Worm (Caenorhabditis elegans): ENCODE measurements around the gene T28C12.1.

ce11 chrV:6358709-6359108 is 27.0 kb downstream of the T28C12.1 start:
- TF ChIP-seq nhr-11 (tag; optimal IDR thresholded peaks at IDR 0.05) (no peak), fkh-10 (GFP tag; optimal IDR thresholded peaks at IDR 0.05) (no peak), sox-4 (tag; optimal IDR thresholded peaks at IDR 0.05) (no peak), ttx-3 (tag; optimal IDR thresholded peaks at IDR 0.05) (no peak), unc-55 (GFP tag; optimal IDR thresholded peaks at IDR 0.05) (no peak)

All from whole organism, late embryonic.